Fruit fly (Drosophila melanogaster) whole organism, embryonic: ENCODE measurements around the gene Gbs-70E.

Source experiments
- Bgb ChIP-seq: fragments of 200-800 bp; sonication (Bioruptor generic); IDR thresholded peaks from 2 replicates; pipeline ENCODE4 v1.3.6; 2022; ENCODE audit warnings: missing biosample characterization, missing genetic modification characterization; ENCODE audit not compliant: partially characterized antibody
- CG10267 ChIP-seq: fragments of 200-800 bp; sonication (Bioruptor generic); optimal IDR thresholded peaks from 2 replicates; lab custom pipeline; 2018; ENCODE audit warnings: missing biosample characterization, mild to moderate bottlenecking, missing genetic modification characterization, moderate library complexity
- CG11504 ChIP-seq: fragments of 200-800 bp; sonication (Bioruptor generic); optimal IDR thresholded peaks from 3 replicates; lab custom pipeline; 2019; ENCODE audit warnings: missing biosample characterization, mild to moderate bottlenecking, missing genetic modification characterization, moderate library complexity
- CG12391 ChIP-seq: fragments of 200-800 bp; sonication (Bioruptor generic); optimal IDR thresholded peaks from 3 replicates; lab custom pipeline; 2018; ENCODE audit warnings: missing biosample characterization, mild to moderate bottlenecking, missing genetic modification characterization, moderate library complexity
- CG13775 ChIP-seq: fragments of 200-800 bp; sonication (Bioruptor generic); optimal IDR thresholded peaks from 3 replicates; lab custom pipeline; 2017; ENCODE audit warnings: missing biosample characterization, mild to moderate bottlenecking, missing genetic modification characterization
- CG14710 ChIP-seq: fragments of 200-800 bp; sonication (Bioruptor generic); optimal IDR thresholded peaks from 3 replicates; lab custom pipeline; 2019; ENCODE audit warnings: missing biosample characterization, mild to moderate bottlenecking, missing genetic modification characterization, moderate library complexity
- CG15073 ChIP-seq: fragments of 200-800 bp; sonication (Bioruptor generic); optimal IDR thresholded peaks from 2 replicates; lab custom pipeline; 2016; ENCODE audit warnings: missing biosample characterization, missing genetic modification characterization
- CG17359 ChIP-seq: fragments of 200-800 bp; sonication (Bioruptor generic); optimal IDR thresholded peaks from 3 replicates; lab custom pipeline; 2018; ENCODE audit warnings: missing biosample characterization, mild to moderate bottlenecking, missing genetic modification characterization, moderate library complexity
- CG2116 ChIP-seq: fragments of 200-800 bp; sonication (Bioruptor generic); optimal IDR thresholded peaks from 3 replicates; lab custom pipeline; 2018; ENCODE audit warnings: missing biosample characterization, mild to moderate bottlenecking, missing genetic modification characterization
- CG31365 ChIP-seq: fragments of 200-800 bp; sonication (Bioruptor generic); optimal IDR thresholded peaks from 2 replicates; lab custom pipeline; 2018; ENCODE audit warnings: missing biosample characterization, mild to moderate bottlenecking, missing genetic modification characterization
- CG3281 ChIP-seq: fragments of 200-800 bp; sonication (Bioruptor generic); optimal IDR thresholded peaks from 3 replicates; lab custom pipeline; 2017; ENCODE audit warnings: missing biosample characterization, mild to moderate bottlenecking, missing genetic modification characterization
- CG33213 ChIP-seq: fragments of 200-800 bp; sonication (Bioruptor generic); optimal IDR thresholded peaks from 3 replicates; lab custom pipeline; 2016; ENCODE audit warnings: missing biosample characterization, missing genetic modification characterization
- CG6683 ChIP-seq: fragments of 200-800 bp; sonication (Bioruptor generic); optimal IDR thresholded peaks from 2 replicates; lab custom pipeline; 2017; ENCODE audit warnings: missing biosample characterization, mild to moderate bottlenecking, missing genetic modification characterization, missing genetic modification reagents
- CG8924 ChIP-seq: fragments of 200-800 bp; optimal IDR thresholded peaks from 3 replicates; lab custom pipeline; 2019; ENCODE audit warnings: missing biosample characterization, mild to moderate bottlenecking, missing genetic modification characterization, moderate library complexity
- CTCF ChIP-seq: fragments of 200-800 bp; sonication (Bioruptor generic); optimal IDR thresholded peaks from 2 replicates; lab custom pipeline; 2017; ENCODE audit warnings: missing biosample characterization, mild to moderate bottlenecking, missing genetic modification characterization, moderate library complexity
- Doc3 ChIP-seq: fragments of 200-800 bp; sonication (Bioruptor generic); IDR thresholded peaks from 3 replicates; pipeline ENCODE4 v1.3.6; 2022; ENCODE audit warnings: missing biosample characterization, missing genetic modification characterization; ENCODE audit not compliant: partially characterized antibody
- Eip74EF ChIP-seq, 2 experiments: fragments of 200-800 bp in 1 of 2; fragments of >200 bp in 1 of 2; sonication (Bioruptor generic) in 1 of 2; optimal IDR thresholded peaks; 2 replicates each; lab custom pipeline; 2017 to 2019; ENCODE audit warnings: missing biosample characterization in 2 of 2, missing genetic modification characterization in 2 of 2, mild to moderate bottlenecking in 1 of 2, moderate library complexity in 1 of 2
- HmgZ ChIP-seq: fragments of 200-800 bp; sonication (Bioruptor generic); optimal IDR thresholded peaks from 2 replicates; lab custom pipeline; 2018; ENCODE audit warnings: missing biosample characterization, mild to moderate bottlenecking, missing genetic modification characterization
- Hsf ChIP-seq: fragments of 200-800 bp; sonication (Bioruptor generic); optimal IDR thresholded peaks from 3 replicates; lab custom pipeline; 2016; ENCODE audit warnings: missing biosample characterization, missing genetic modification characterization
- Jarid2 ChIP-seq: fragments of 200-800 bp; sonication (Bioruptor generic); optimal IDR thresholded peaks from 3 replicates; lab custom pipeline; 2017; ENCODE audit warnings: mild to moderate bottlenecking, missing biosample characterization, missing genetic modification reagents, missing genetic modification characterization
- MESR4 ChIP-seq: fragments of 200-800 bp; sonication (Bioruptor generic); optimal IDR thresholded peaks from 2 replicates; lab custom pipeline; 2018; ENCODE audit warnings: missing biosample characterization, mild to moderate bottlenecking, missing genetic modification characterization, moderate library complexity
- Med ChIP-seq: fragments of 200-800 bp; sonication (Bioruptor generic); peaks from one replicate; lab custom pipeline; 2016; ENCODE audit warnings: missing biosample characterization, missing genetic modification characterization, mild to moderate bottlenecking, inconsistent platforms, moderate library complexity
- NC2β ChIP-seq: fragments of 200-800 bp; sonication (Bioruptor generic); optimal IDR thresholded peaks from 2 replicates; lab custom pipeline; 2016; ENCODE audit warnings: missing biosample characterization, missing genetic modification characterization
- Nf-YA ChIP-seq: fragments of 200-800 bp; sonication (Bioruptor generic); IDR thresholded peaks from 2 replicates; pipeline ENCODE4 v1.3.6; 2022; ENCODE audit warnings: missing biosample characterization, missing genetic modification characterization
- Nf-YC ChIP-seq: fragments of 200-800 bp; optimal IDR thresholded peaks from 3 replicates; lab custom pipeline; 2019; ENCODE audit warnings: missing biosample characterization, mild to moderate bottlenecking, missing genetic modification characterization, moderate library complexity
- Spps ChIP-seq: fragments of 200-800 bp; sonication (Bioruptor generic); optimal IDR thresholded peaks from 2 replicates; lab custom pipeline; 2018; ENCODE audit warnings: missing biosample characterization, mild to moderate bottlenecking, missing genetic modification characterization
- ato ChIP-seq: fragments of 200-800 bp; sonication (Bioruptor generic); IDR thresholded peaks from 2 replicates; pipeline ENCODE4 v1.3.6; 2022; ENCODE audit warnings: missing biosample characterization, missing genetic modification characterization; ENCODE audit not compliant: partially characterized antibody
- chinmo ChIP-seq: fragments of 200-800 bp; sonication (Bioruptor generic); IDR thresholded peaks from 4 replicates; pipeline ENCODE4 v1.3.6; 2022; ENCODE audit warnings: missing biosample characterization, missing genetic modification characterization; ENCODE audit not compliant: partially characterized antibody
- crol ChIP-seq: fragments of 200-800 bp; sonication (Bioruptor generic); IDR thresholded peaks from 2 replicates; pipeline ENCODE4 v1.3.6; 2022; ENCODE audit warnings: missing biosample characterization, missing genetic modification characterization
- da ChIP-seq: fragments of 200-800 bp; sonication (Bioruptor generic); optimal IDR thresholded peaks from 2 replicates; lab custom pipeline; 2016; ENCODE audit warnings: missing biosample characterization, missing genetic modification characterization
- dmrt99B ChIP-seq: fragments of 200-800 bp; sonication (Bioruptor generic); optimal IDR thresholded peaks from 2 replicates; lab custom pipeline; 2018; ENCODE audit warnings: missing biosample characterization, mild to moderate bottlenecking, missing genetic modification characterization, moderate library complexity
- dpn ChIP-seq, 2 experiments: fragments of 200-800 bp; sonication (Bioruptor generic); optimal IDR thresholded peaks; 3 replicates each; lab custom pipeline; 2016; ENCODE audit warnings: missing biosample characterization in 2 of 2, missing genetic modification characterization in 2 of 2
- dysf ChIP-seq: fragments of 200-800 bp; sonication (Bioruptor generic); IDR thresholded peaks from 3 replicates; pipeline ENCODE4 v1.3.6; 2022; ENCODE audit warnings: missing biosample characterization, missing genetic modification characterization
- eve ChIP-seq, 2 experiments: fragments of >200 bp; optimal IDR thresholded peaks; 2 replicates each; lab custom pipeline; 2017; ENCODE audit warnings: missing biosample characterization in 2 of 2, missing genetic modification characterization in 2 of 2
- fru ChIP-seq: fragments of >200 bp; optimal IDR thresholded peaks from 2 replicates; lab custom pipeline; 2017
- ftz-f1 ChIP-seq: fragments of 200-800 bp; sonication (Bioruptor generic); optimal IDR thresholded peaks from 2 replicates; lab custom pipeline; 2016; ENCODE audit warnings: missing biosample characterization, missing genetic modification characterization
- gcm ChIP-seq: fragments of 200-800 bp; sonication (Bioruptor generic); optimal IDR thresholded peaks from 2 replicates; lab custom pipeline; 2019; ENCODE audit warnings: missing biosample characterization, mild to moderate bottlenecking, missing genetic modification characterization, moderate library complexity
- gem ChIP-seq: fragments of 200-800 bp; sonication (Bioruptor generic); optimal IDR thresholded peaks from 2 replicates; lab custom pipeline; 2019; ENCODE audit warnings: missing biosample characterization, mild to moderate bottlenecking, missing genetic modification characterization, moderate library complexity
- gsb-n ChIP-seq: fragments of 200-800 bp; sonication (Bioruptor generic); optimal IDR thresholded peaks from 3 replicates; lab custom pipeline; 2018; ENCODE audit warnings: missing biosample characterization, mild to moderate bottlenecking, missing genetic modification characterization
- insv ChIP-seq, 2 experiments: fragments of 200-800 bp; sonication (Bioruptor generic); optimal IDR thresholded peaks; 3 replicates each; lab custom pipeline; 2016 to 2018; ENCODE audit warnings: missing biosample characterization in 2 of 2, missing genetic modification characterization in 2 of 2
- inv ChIP-seq: fragments of 200-800 bp; sonication (Bioruptor generic); IDR thresholded peaks from 2 replicates; pipeline ENCODE4 v1.3.6; 2022; ENCODE audit warnings: missing biosample characterization, missing genetic modification characterization; ENCODE audit not compliant: partially characterized antibody
- knrl ChIP-seq: fragments of 200-800 bp; sonication (Bioruptor generic); IDR thresholded peaks from 3 replicates; pipeline ENCODE4 v1.3.6; 2022; ENCODE audit warnings: missing biosample characterization, missing genetic modification characterization; ENCODE audit not compliant: partially characterized antibody
- lilli ChIP-seq: fragments of 200-800 bp; sonication (Bioruptor generic); optimal IDR thresholded peaks from 3 replicates; lab custom pipeline; 2016; ENCODE audit warnings: missing biosample characterization, missing genetic modification characterization
- nerfin-2 ChIP-seq: fragments of 200-800 bp; sonication (Bioruptor generic); IDR thresholded peaks from 2 replicates; pipeline ENCODE4 v1.3.6; 2022; ENCODE audit warnings: missing biosample characterization, missing genetic modification characterization; ENCODE audit not compliant: partially characterized antibody
- sd ChIP-seq: fragments of 200-800 bp; sonication (Bioruptor generic); optimal IDR thresholded peaks from 3 replicates; lab custom pipeline; 2018; ENCODE audit warnings: missing biosample characterization, mild to moderate bottlenecking, missing genetic modification characterization, moderate library complexity
- seq ChIP-seq: fragments of 200-800 bp; sonication (Bioruptor generic); IDR thresholded peaks from 2 replicates; pipeline ENCODE4 v1.3.6; 2022; ENCODE audit warnings: missing biosample characterization, missing genetic modification characterization
- stwl ChIP-seq: fragments of 200-800 bp; sonication (Bioruptor generic); optimal IDR thresholded peaks from 3 replicates; lab custom pipeline; 2018; ENCODE audit warnings: missing biosample characterization, mild to moderate bottlenecking, missing genetic modification characterization, moderate library complexity
- trem ChIP-seq: fragments of 200-800 bp; optimal IDR thresholded peaks from 3 replicates; lab custom pipeline; 2019; ENCODE audit warnings: missing biosample characterization, mild to moderate bottlenecking, missing genetic modification characterization, moderate library complexity
- unc-4 ChIP-seq: fragments of 200-800 bp; sonication (Bioruptor generic); IDR thresholded peaks from 2 replicates; pipeline ENCODE4 v1.3.6; 2022; ENCODE audit warnings: missing biosample characterization, missing genetic modification characterization; ENCODE audit not compliant: partially characterized antibody
- zf30C ChIP-seq: fragments of 200-800 bp; sonication (Bioruptor generic); optimal IDR thresholded peaks from 3 replicates; lab custom pipeline; 2018; ENCODE audit warnings: missing biosample characterization, mild to moderate bottlenecking, missing genetic modification characterization

Gbs-70E gene

DNA sequence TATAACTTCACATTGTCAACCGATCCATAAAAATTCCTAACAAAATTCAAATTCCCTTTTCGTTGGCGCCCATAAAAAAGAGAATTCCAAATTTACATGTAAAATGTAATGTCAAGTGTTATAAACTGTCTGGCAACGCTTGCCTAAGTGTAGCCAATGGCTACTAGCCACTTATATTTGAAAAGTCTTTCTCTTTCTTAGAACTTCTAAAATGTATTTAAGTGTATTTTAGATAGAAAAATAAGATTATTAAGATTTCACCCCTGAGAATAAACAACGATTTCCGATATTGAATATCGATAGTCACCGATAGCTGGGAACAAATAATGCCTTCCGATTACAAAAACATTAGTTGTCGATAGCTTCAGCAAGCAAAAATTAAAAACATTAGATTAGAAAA, 8.9 kb upstream of the Gbs-70E start, which contains the start of gene CG34039 (continued):
- TF ChIP-seq stwl: peak; percentile 96
- peak; percentile 40 for TF ChIP-seq lilli
- TF ChIP-seq dmrt99B (tag; lab: Kevin White, UChicago): no peak
- peak; percentile 74 for TF ChIP-seq CTCF
- no peak for TF ChIP-seq CG31365 (tag; lab: Kevin White, UChicago)
- TF ChIP-seq chinmo (GFP tag; lab: Robert Waterston, UW): peak; percentile 90
- peak; percentile 82 for TF ChIP-seq CG14710 (tag; lab: Kevin White, UChicago)
- TF ChIP-seq MESR4 (GFP tag; lab: Kevin White, UChicago): no peak
- no peak for TF ChIP-seq Nf-YA (GFP tag; lab: Robert Waterston, UW)
- no peak for TF ChIP-seq dysf (GFP tag; lab: Robert Waterston, UW)
- peak; percentile 96 for TF ChIP-seq Doc3 (GFP tag; lab: Robert Waterston, UW)
- no peak for TF ChIP-seq ftz-f1
- peak; percentile 91; the same call in 2 of the 3 replicates for TF ChIP-seq knrl (GFP tag; lab: Robert Waterston, UW)
- peak; percentile 67 for TF ChIP-seq zf30C (GFP tag; lab: Kevin White, UChicago)
- TF ChIP-seq gsb-n (tag; lab: Kevin White, UChicago): peak; percentile 78
- no peak for TF ChIP-seq CG6683 (GFP tag; lab: Kevin White, UChicago)
- TF ChIP-seq CG12391 (tag; lab: Kevin White, UChicago): peak; percentile 62
- TF ChIP-seq insv (GFP tag; optimal IDR thresholded peaks at IDR 0.05; lab: Kevin White, UChicago): peak in 1 of 2 experiments; percentile 1
- peak; percentile 83 for TF ChIP-seq inv
- TF ChIP-seq gem (tag; lab: Kevin White, UChicago): peak; percentile 41
- no peak for TF ChIP-seq Jarid2
- peak; percentile 93 for TF ChIP-seq Bgb (GFP tag; lab: Robert Waterston, UW)
- TF ChIP-seq eve (GFP tag; optimal IDR thresholded peaks at IDR 0.05; lab: Kevin White, UChicago): peak in 1 of 2 experiments; percentile 79
- peak; percentile 89 for TF ChIP-seq trem (tag; lab: Kevin White, UChicago)
- peak; percentile 25 for TF ChIP-seq NC2β (GFP tag; lab: Kevin White, UChicago)
- TF ChIP-seq Eip74EF (GFP tag; optimal IDR thresholded peaks at IDR 0.05; lab: Kevin White, UChicago): peak in 1 of 2 experiments; percentile 15
- TF ChIP-seq sd (tag; lab: Kevin White, UChicago): peak; percentile 65
- no peak for TF ChIP-seq crol
- TF ChIP-seq CG2116: peak; percentile 97
- TF ChIP-seq Spps (tag; lab: Kevin White, UChicago): no peak
- no peak for TF ChIP-seq CG15073 (GFP tag; lab: Kevin White, UChicago)
- TF ChIP-seq CG8924 (tag; lab: Kevin White, UChicago): peak; percentile 51
- TF ChIP-seq Hsf: peak; percentile 21
- TF ChIP-seq ato (GFP tag; lab: Robert Waterston, UW): peak; percentile 91
- peak; percentile 93 for TF ChIP-seq Nf-YC (tag; lab: Kevin White, UChicago)
- TF ChIP-seq CG13775 (GFP tag; lab: Kevin White, UChicago): no peak
- peak; percentile 97 for TF ChIP-seq unc-4 (GFP tag; lab: Robert Waterston, UW)
- TF ChIP-seq CG17359: no peak
- TF ChIP-seq fru: no peak
- TF ChIP-seq gcm (GFP tag; lab: Kevin White, UChicago): peak; percentile 2
- TF ChIP-seq da (GFP tag; lab: Kevin White, UChicago): no peak
- TF ChIP-seq seq: no peak
- peak; percentile 94 for TF ChIP-seq nerfin-2 (GFP tag; lab: Robert Waterston, UW)
- TF ChIP-seq Med: peak; percentile 76
- TF ChIP-seq CG10267 (tag; lab: Kevin White, UChicago): peak; percentile 67
- TF ChIP-seq CG33213: peak; percentile 31
- TF ChIP-seq dpn (GFP tag; optimal IDR thresholded peaks at IDR 0.05; lab: Kevin White, UChicago): no peak
- TF ChIP-seq HmgZ (tag; lab: Kevin White, UChicago): peak; percentile 39
- TF ChIP-seq CG11504 (tag; lab: Kevin White, UChicago): peak; percentile 44
- TF ChIP-seq CG3281 (GFP tag; lab: Kevin White, UChicago): peak; percentile 13
